Worm (Caenorhabditis elegans): Measurements from ENCODE around the gene T27E9.6.

DNA sequence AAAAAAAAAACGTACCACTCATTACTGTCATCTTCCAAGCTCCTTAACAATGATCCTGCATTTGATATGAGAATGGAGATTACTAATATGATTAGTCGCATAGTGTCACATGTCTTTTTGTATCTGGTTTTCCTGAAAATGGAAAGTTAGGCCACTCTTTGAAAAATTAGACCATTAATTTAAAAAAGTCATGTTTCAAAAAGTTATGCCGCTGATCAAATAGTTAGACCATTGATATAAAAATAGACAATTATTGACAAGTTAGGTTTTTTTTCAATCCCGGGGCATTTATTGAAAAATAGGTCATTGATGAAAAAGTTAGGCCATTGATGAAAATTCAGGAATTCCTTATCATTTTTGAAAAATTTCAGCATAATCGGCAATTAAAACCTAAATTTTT lies 7.4 kb upstream of the T27E9.6 start, which contains the start of gene acc-4:
- TF ChIP-seq snpc-4 (tag; optimal IDR thresholded peaks at IDR 0.05) (no peak), lin-13 (GFP tag; optimal IDR thresholded peaks at IDR 0.05) (no peak), ceh-82 (tag; optimal IDR thresholded peaks at IDR 0.05) (no peak), fos-1 (tag; optimal IDR thresholded peaks at IDR 0.05) (no peak), mab-5 (tag; optimal IDR thresholded peaks at IDR 0.05) (no peak), blmp-1 (tag; optimal IDR thresholded peaks at IDR 0.05; ENCODE audit: insufficient read depth) (no peak), ZK546.5 (tag; optimal IDR thresholded peaks at IDR 0.05) (no peak), ztf-11 (tag; optimal IDR thresholded peaks at IDR 0.05) (no peak), sma-3 (GFP tag; optimal IDR thresholded peaks at IDR 0.05) (no peak), unc-62 (GFP tag; optimal IDR thresholded peaks at IDR 0.05) (no peak), nhr-21 (tag; optimal IDR thresholded peaks at IDR 0.05) (no peak)
